Worm (Caenorhabditis elegans) whole organism, mixed stage, embryonic: Measurements from ENCODE around the gene rpl-33.

Experiments used
- blmp-1 ChIP-seq: fragments of 150-350 bp; optimal IDR thresholded peaks from 2 replicates; lab custom pipeline; 2014; ENCODE audit warnings: missing biosample characterization, missing genetic modification characterization
- nhr-12 ChIP-seq: fragments of 150-350 bp; optimal IDR thresholded peaks from 2 replicates; lab custom pipeline; 2014; ENCODE audit warnings: missing biosample characterization, missing genetic modification characterization

ce11 chrII:7099231-7099630, 6.1 kb upstream of the rpl-33 start:
- no peak for TF ChIP-seq blmp-1
- TF ChIP-seq nhr-12 (tag; lab: Kevin White, UChicago) = no peak
